Worm (Caenorhabditis elegans) whole organism, dauer: ENCODE data around the gene Y60A3A.19.

Experiments used
- unc-62 ChIP-seq: sonication (generic microtip); optimal IDR thresholded peaks from 2 replicates; lab custom pipeline; 2017; ENCODE audit warnings: missing biosample characterization, missing genetic modification reagents, missing genetic modification characterization

The Y60A3A.19 gene

ce11 chrV:19915973-19916605 lies at the start of gene Y60A3A.19, which contains the start of gene chk-2:
TSS of gene Y60A3A.19 (plus strand) at chrV:19916555.
TSS of gene chk-2 (minus strand) at chrV:19916023.
- TF ChIP-seq unc-62 (GFP tag; lab: Kevin White, UChicago), result no peak

ce11 chrV:19867883-19868282 lies 48.5 kb upstream of the Y60A3A.19 start, which contains the start of gene Y116F11B.9:
TSS of gene Y116F11B.9 (minus strand) at chrV:19867983.
- TF ChIP-seq unc-62 (GFP tag; lab: Kevin White, UChicago), result no peak

- TF ChIP-seq unc-62 (GFP tag; lab: Kevin White, UChicago), result no peak
Measured at ce11 chrV:19882916-19883315, 33.4 kb upstream of the Y60A3A.19 start, which contains the start of gene Y116F11B.13. TSS of gene Y116F11B.13 (plus strand) at chrV:19883216.

- TF ChIP-seq unc-62 (GFP tag; lab: Kevin White, UChicago), result no peak
Measured at ce11 chrV:19895250-19895649, 21.1 kb upstream of the Y60A3A.19 start, which contains the start of gene gly-4. TSS of gene gly-4 (minus strand) at chrV:19895350.

- no peak for TF ChIP-seq unc-62 (GFP tag; lab: Kevin White, UChicago)
Measured at ce11 chrV:19897557-19897956, 18.8 kb upstream of the Y60A3A.19 start.

ce11 chrV:19897982-19898381 lies 18.4 kb upstream of the Y60A3A.19 start:
- no peak for TF ChIP-seq unc-62 (GFP tag; lab: Kevin White, UChicago)

ce11 chrV:19899167-19899566 lies 17.2 kb upstream of the Y60A3A.19 start, which contains the start of gene Y116F11B.14:
TSS of gene Y116F11B.14 (plus strand) at chrV:19899467.
- TF ChIP-seq unc-62 (GFP tag; lab: Kevin White, UChicago), result no peak

- TF ChIP-seq unc-62 (GFP tag; lab: Kevin White, UChicago), result no peak
Measured at ce11 chrV:19901826-19902225, 14.5 kb upstream of the Y60A3A.19 start.

ce11 chrV:19904790-19905189 lies 11.6 kb upstream of the Y60A3A.19 start:
- no peak for TF ChIP-seq unc-62 (GFP tag; lab: Kevin White, UChicago)

ce11 chrV:19905988-19906387 lies 10.4 kb upstream of the Y60A3A.19 start:
- no peak for TF ChIP-seq unc-62 (GFP tag; lab: Kevin White, UChicago)

ce11 chrV:19907365-19907764 lies 9.0 kb upstream of the Y60A3A.19 start, which contains the start of gene fars-2:
TSS of gene fars-2 (minus strand) at chrV:19907434.
- TF ChIP-seq unc-62 (GFP tag; lab: Kevin White, UChicago), result no peak

- no peak for TF ChIP-seq unc-62 (GFP tag; lab: Kevin White, UChicago)
Measured at ce11 chrV:19908854-19909253, 7.5 kb upstream of the Y60A3A.19 start.

ce11 chrV:19922613-19923012 lies 6.3 kb downstream of the Y60A3A.19 start, which contains the start of gene Y60A3A.16:
TSS of gene Y60A3A.16 (minus strand) at chrV:19922713.
- TF ChIP-seq unc-62 (GFP tag; lab: Kevin White, UChicago), result no peak

- no peak for TF ChIP-seq unc-62 (GFP tag; lab: Kevin White, UChicago)
Measured at ce11 chrV:19923924-19924323, 7.6 kb downstream of the Y60A3A.19 start, which contains the start of gene skr-4. TSS of gene skr-4 (plus strand) at chrV:19924224.

- TF ChIP-seq unc-62 (GFP tag; lab: Kevin White, UChicago), result no peak
Measured at ce11 chrV:19934223-19934622, 17.9 kb downstream of the Y60A3A.19 start, which contains the start of gene algn-7. TSS of gene algn-7 (minus strand) at chrV:19934323.

- TF ChIP-seq unc-62 (GFP tag; lab: Kevin White, UChicago), result no peak
Measured at ce11 chrV:19936945-19937344, 20.6 kb downstream of the Y60A3A.19 start.

- no peak for TF ChIP-seq unc-62 (GFP tag; lab: Kevin White, UChicago)
Measured at ce11 chrV:19946529-19946928, 30.2 kb downstream of the Y60A3A.19 start, which contains the start of gene dhs-24. TSS of gene dhs-24 (minus strand) at chrV:19946629.
